Fruit fly (Drosophila melanogaster) whole organism, embryonic: ENCODE measurements around the gene Ugt49B2.

Experiments
- CG14965 ChIP-seq: fragments of 200-800 bp; sonication (Bioruptor generic); optimal IDR thresholded peaks from 2 replicates; lab custom pipeline; 2016; ENCODE audit warnings: missing biosample characterization, missing genetic modification characterization, borderline replicate concordance
- CG16863 ChIP-seq: fragments of 200-800 bp; sonication (Bioruptor generic); optimal IDR thresholded peaks from 3 replicates; lab custom pipeline; 2016; ENCODE audit warnings: missing biosample characterization, missing genetic modification characterization
- CG31224 ChIP-seq: fragments of 200-800 bp; sonication (Bioruptor generic); IDR thresholded peaks from 2 replicates; pipeline ENCODE4 v1.3.6; 2022; ENCODE audit warnings: missing biosample characterization, missing genetic modification characterization
- CG4707 ChIP-seq: fragments of 200-800 bp; sonication (Bioruptor generic); optimal IDR thresholded peaks from 2 replicates; lab custom pipeline; 2018; ENCODE audit warnings: missing biosample characterization, mild to moderate bottlenecking, missing genetic modification characterization, moderate library complexity
- CG6854 ChIP-seq: fragments of 200-800 bp; sonication (Bioruptor generic); optimal IDR thresholded peaks from 3 replicates; lab custom pipeline; 2017; ENCODE audit warnings: missing biosample characterization, mild to moderate bottlenecking, missing genetic modification characterization

DNA sequence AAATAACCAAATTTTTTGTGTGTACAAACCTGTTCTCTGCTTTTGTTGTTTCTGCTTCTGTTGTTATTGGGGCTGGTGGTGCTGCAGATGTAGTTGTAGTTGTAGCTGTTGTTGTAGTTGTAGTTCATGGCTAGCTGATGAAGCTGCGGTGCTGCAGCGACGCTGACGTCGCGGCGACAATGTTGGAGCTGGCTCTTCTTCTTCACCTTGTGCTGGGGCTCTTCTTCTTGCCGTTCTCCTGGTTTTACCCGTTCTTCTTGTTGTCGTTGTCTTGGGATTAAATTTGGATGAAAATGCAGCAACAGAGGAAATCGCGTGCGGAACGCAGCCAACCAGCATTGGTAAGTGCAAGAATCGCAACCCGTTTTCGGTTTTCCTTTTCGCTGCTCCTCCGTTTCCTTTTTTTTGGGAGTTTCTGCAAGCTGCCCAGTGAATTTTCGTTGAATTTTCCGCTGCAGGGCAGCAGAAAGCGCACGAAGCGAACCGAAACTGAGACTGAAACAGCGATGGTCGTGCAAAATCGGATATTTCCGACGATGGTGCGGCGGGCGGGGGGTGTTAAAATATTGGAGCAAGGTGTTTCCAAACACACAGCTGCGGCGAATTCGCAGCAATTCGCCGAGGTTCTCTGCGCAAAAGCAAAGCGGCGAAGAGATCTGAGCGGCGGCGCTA is 51.0 kb downstream of the Ugt49B2 start:
- TF ChIP-seq CG16863 (GFP tag; lab: Kevin White, UChicago) (no peak), CG4707 (GFP tag; lab: Kevin White, UChicago) (no peak), CG14965 (GFP tag; lab: Kevin White, UChicago) (no peak), CG6854 (GFP tag; lab: Kevin White, UChicago) (no peak), CG31224 (GFP tag; lab: Robert Waterston, UW) (no peak)
